Worm (Caenorhabditis elegans) whole organism, L1 larva: ENCODE results near the gene drr-2.

ENCODE experiments used
- C16A3.4 ChIP-seq: fragments of 150-350 bp; optimal IDR thresholded peaks from 2 replicates; lab custom pipeline; 2014; ENCODE audit warnings: missing biosample characterization, missing genetic modification characterization
- Y116A8C.19 ChIP-seq: sonication (generic microtip); optimal IDR thresholded peaks from 2 replicates; lab custom pipeline; 2016; ENCODE audit warnings: missing compliant biosample characterization, missing genetic modification characterization, borderline replicate concordance
- aha-1 ChIP-seq: fragments of 150-350 bp; optimal IDR thresholded peaks from 2 replicates; lab custom pipeline; 2014; ENCODE audit warnings: missing biosample characterization, missing genetic modification characterization
- alr-1 ChIP-seq: fragments of 200-800 bp; sonication (Bioruptor generic); optimal IDR thresholded peaks from 2 replicates; lab custom pipeline; 2018; ENCODE audit warnings: borderline replicate concordance, mild to moderate bottlenecking, missing genetic modification characterization, missing compliant biosample characterization
- ama-1 ChIP-seq: fragments of 150-350 bp; optimal IDR thresholded peaks from 2 replicates; lab custom pipeline; 2014
- blmp-1 ChIP-seq: fragments of 150-350 bp; optimal IDR thresholded peaks from 2 replicates; lab custom pipeline; 2014; ENCODE audit warnings: missing biosample characterization, missing genetic modification characterization
- ceh-63 ChIP-seq: fragments of 200-800 bp; sonication (Bioruptor generic); optimal IDR thresholded peaks from 2 replicates; lab custom pipeline; 2018; ENCODE audit warnings: mild to moderate bottlenecking, missing genetic modification characterization, missing compliant biosample characterization
- ceh-8 ChIP-seq: fragments of 200-800 bp; sonication (Bioruptor generic); optimal IDR thresholded peaks from 2 replicates; lab custom pipeline; 2018; ENCODE audit warnings: mild to moderate bottlenecking, missing genetic modification characterization, moderate library complexity, missing compliant biosample characterization
- ceh-82 ChIP-seq, 3 experiments: fragments of 150-350 bp in 1 of 3; sonication (generic microtip) in 2 of 3; optimal IDR thresholded peaks; 2 replicates each; lab custom pipeline; 2014 to 2017; ENCODE audit warnings: missing biosample characterization in 3 of 3, missing genetic modification characterization in 3 of 3
- efl-3 ChIP-seq: fragments of 200-800 bp; sonication (Bioruptor generic); optimal IDR thresholded peaks from 2 replicates; lab custom pipeline; 2018; ENCODE audit warnings: mild to moderate bottlenecking, missing genetic modification characterization, missing compliant biosample characterization
- elt-2 ChIP-seq: sonication (generic microtip); optimal IDR thresholded peaks from 2 replicates; lab custom pipeline; 2016; ENCODE audit warnings: missing genetic modification characterization, mild to moderate bottlenecking, inconsistent platforms, missing compliant biosample characterization, missing genetic modification reagents
- elt-3 ChIP-seq, 6 experiments: fragments of 150-350 bp in 1 of 6; sonication (generic microtip); optimal IDR thresholded peaks; 2 replicates each; lab custom pipeline; 2017 to 2018; ENCODE audit warnings: missing biosample characterization in 6 of 6, missing genetic modification characterization in 6 of 6, inconsistent platforms in 1 of 6
- ets-5 ChIP-seq: fragments of 200-800 bp; sonication (Bioruptor generic); IDR thresholded peaks from 2 replicates; pipeline ENCODE4 v1.3.6; 2022; ENCODE audit warnings: missing genetic modification characterization, missing compliant biosample characterization
- fkh-8 ChIP-seq: sonication (generic microtip); optimal IDR thresholded peaks from 2 replicates; lab custom pipeline; 2016; ENCODE audit warnings: mild to moderate bottlenecking, missing genetic modification characterization, missing compliant biosample characterization
- grh-1 ChIP-seq: fragments of 200-800 bp; sonication (Bioruptor generic); IDR thresholded peaks from 2 replicates; pipeline ENCODE4 v1.3.6; 2022; ENCODE audit warnings: missing genetic modification reagents, missing genetic modification characterization, missing compliant biosample characterization
- hlh-4 ChIP-seq: sonication (generic microtip); optimal IDR thresholded peaks from 2 replicates; lab custom pipeline; 2016; ENCODE audit warnings: mild to moderate bottlenecking, missing genetic modification characterization, missing compliant biosample characterization
- jun-1 ChIP-seq: fragments of 150-350 bp; optimal IDR thresholded peaks from 2 replicates; lab custom pipeline; 2014; ENCODE audit warnings: missing biosample characterization, missing genetic modification reagents, missing genetic modification characterization
- lin-35 ChIP-seq, 2 experiments: fragments of 150-350 bp; optimal IDR thresholded peaks; 2 replicates each; lab custom pipeline; 2014; ENCODE audit warnings: missing biosample characterization in 2 of 2, missing genetic modification characterization in 2 of 2, missing genetic modification reagents in 2 of 2
- lir-3 ChIP-seq: sonication (generic microtip); optimal IDR thresholded peaks from 2 replicates; lab custom pipeline; 2016; ENCODE audit warnings: mild to moderate bottlenecking, missing genetic modification characterization, moderate library complexity, missing compliant biosample characterization; ENCODE audit not compliant: poor library complexity
- lsy-2 ChIP-seq, 2 experiments: fragments of 150-350 bp; optimal IDR thresholded peaks; 2 replicates each; lab custom pipeline; 2014; ENCODE audit warnings: missing biosample characterization in 2 of 2, missing genetic modification characterization in 2 of 2
- mab-9 ChIP-seq: fragments of 200-800 bp; sonication (Bioruptor generic); IDR thresholded peaks from 2 replicates; pipeline ENCODE4 v1.3.6; 2022; ENCODE audit warnings: missing genetic modification reagents, missing genetic modification characterization, missing compliant biosample characterization
- mdl-1 ChIP-seq, 2 experiments: fragments of 150-350 bp; optimal IDR thresholded peaks; 2 replicates each; lab custom pipeline; 2014 to 2017; ENCODE audit warnings: missing biosample characterization in 2 of 2, missing genetic modification characterization in 2 of 2, inconsistent platforms in 1 of 2
- mef-2 ChIP-seq: fragments of 150-350 bp; optimal IDR thresholded peaks from 2 replicates; lab custom pipeline; 2014; ENCODE audit warnings: missing biosample characterization, missing genetic modification characterization
- mep-1 ChIP-seq: fragments of 150-350 bp; optimal IDR thresholded peaks from 2 replicates; lab custom pipeline; 2014; ENCODE audit warnings: missing biosample characterization, missing genetic modification characterization
- nhr-19 ChIP-seq: fragments of 200-800 bp; sonication (Bioruptor generic); conservative IDR thresholded peaks from 2 replicates; pipeline ENCODE4 v1.3.6; 2022; ENCODE audit warnings: missing genetic modification characterization, missing compliant biosample characterization
- nhr-20 ChIP-seq: sonication (generic microtip); optimal IDR thresholded peaks from 2 replicates; lab custom pipeline; 2016; ENCODE audit warnings: mild to moderate bottlenecking, missing genetic modification characterization, missing compliant biosample characterization
- nhr-28 ChIP-seq: fragments of 150-350 bp; optimal IDR thresholded peaks from 2 replicates; lab custom pipeline; 2014; ENCODE audit warnings: missing biosample characterization, missing genetic modification characterization
- nhr-71 ChIP-seq: sonication (generic microtip); optimal IDR thresholded peaks from 2 replicates; lab custom pipeline; 2016; ENCODE audit warnings: mild to moderate bottlenecking, missing genetic modification characterization, moderate library complexity, missing compliant biosample characterization
- nhr-77 ChIP-seq: fragments of 150-350 bp; optimal IDR thresholded peaks from 2 replicates; lab custom pipeline; 2014; ENCODE audit warnings: missing biosample characterization, missing genetic modification characterization
- nhr-84 ChIP-seq: sonication (generic microtip); optimal IDR thresholded peaks from 2 replicates; lab custom pipeline; 2017; ENCODE audit warnings: missing biosample characterization, missing genetic modification characterization
- pax-3 ChIP-seq: fragments of 200-800 bp; sonication (Bioruptor generic); optimal IDR thresholded peaks from 2 replicates; lab custom pipeline; 2018; ENCODE audit warnings: mild to moderate bottlenecking, missing genetic modification characterization, moderate library complexity, missing compliant biosample characterization
- rnt-1 ChIP-seq: sonication (generic microtip); optimal IDR thresholded peaks from 2 replicates; lab custom pipeline; 2016; ENCODE audit warnings: mild to moderate bottlenecking, missing genetic modification characterization, moderate library complexity, missing compliant biosample characterization
- skn-1 ChIP-seq: fragments of 150-350 bp; optimal IDR thresholded peaks from 2 replicates; lab custom pipeline; 2014; ENCODE audit warnings: missing biosample characterization, missing genetic modification characterization
- snu-23 ChIP-seq: sonication (generic microtip); optimal IDR thresholded peaks from 2 replicates; lab custom pipeline; 2016; ENCODE audit warnings: missing genetic modification characterization, missing compliant biosample characterization
- sox-4 ChIP-seq: sonication (generic microtip); optimal IDR thresholded peaks from 2 replicates; lab custom pipeline; 2016; ENCODE audit warnings: missing genetic modification characterization, missing compliant biosample characterization
- sptf-1 ChIP-seq: fragments of 150-350 bp; optimal IDR thresholded peaks from 2 replicates; lab custom pipeline; 2014; ENCODE audit warnings: missing biosample characterization, missing genetic modification characterization
- sup-37 ChIP-seq: fragments of 200-800 bp; sonication (Bioruptor generic); optimal IDR thresholded peaks from 2 replicates; lab custom pipeline; 2018; ENCODE audit warnings: mild to moderate bottlenecking, missing genetic modification characterization, missing compliant biosample characterization
- swsn-7 ChIP-seq: sonication (generic microtip); optimal IDR thresholded peaks from 2 replicates; lab custom pipeline; 2016; ENCODE audit warnings: missing genetic modification characterization, missing compliant biosample characterization
- unc-30 ChIP-seq: sonication (generic microtip); optimal IDR thresholded peaks from 2 replicates; lab custom pipeline; 2017; ENCODE audit warnings: missing biosample characterization, missing genetic modification characterization
- unc-98 ChIP-seq: fragments of 200-800 bp; sonication (Bioruptor generic); IDR thresholded peaks from 2 replicates; pipeline ENCODE4 v1.3.6; 2022; ENCODE audit warnings: missing genetic modification characterization, missing compliant biosample characterization
- xbp-1 ChIP-seq: sonication (generic microtip); optimal IDR thresholded peaks from 2 replicates; lab custom pipeline; 2016; ENCODE audit warnings: missing genetic modification characterization, missing compliant biosample characterization
- ztf-4 ChIP-seq: fragments of 150-350 bp; optimal IDR thresholded peaks from 2 replicates; lab custom pipeline; 2014; ENCODE audit warnings: missing biosample characterization, missing genetic modification characterization

The drr-2 gene

ce11 chrIII:13622268-13622667, 21.1 kb downstream of the drr-2 start, which contains the start of gene hip-1 (continued):
- TF ChIP-seq fkh-8 (tag; lab: Kevin White, UChicago), result peak; percentile 35
- no peak for TF ChIP-seq efl-3 (GFP tag; lab: Kevin White, UChicago)
- no peak for TF ChIP-seq aha-1 (tag; lab: Kevin White, UChicago)
- TF ChIP-seq swsn-7 (tag; lab: Kevin White, UChicago), result peak; percentile 49
- TF ChIP-seq nhr-77 (tag; lab: Kevin White, UChicago), result no peak
- TF ChIP-seq nhr-20, result peak; percentile 48
- TF ChIP-seq blmp-1 (tag; lab: Kevin White, UChicago), result no peak
- no peak for TF ChIP-seq nhr-84 (tag; lab: Kevin White, UChicago)
- TF ChIP-seq elt-3 (tag; optimal IDR thresholded peaks at IDR 0.05; lab: Kevin White, UChicago), result no peak
- no peak for TF ChIP-seq pax-3 (tag; lab: Kevin White, UChicago)
- peak; percentile 54 for TF ChIP-seq xbp-1 (tag; lab: Kevin White, UChicago)
- TF ChIP-seq lsy-2 (tag; optimal IDR thresholded peaks at IDR 0.05; lab: Kevin White, UChicago), result peak; percentile 58 to 70
- TF ChIP-seq ceh-8 (GFP tag; lab: Kevin White, UChicago), result no peak
- no peak for TF ChIP-seq sup-37 (GFP tag; lab: Kevin White, UChicago)
- TF ChIP-seq unc-98, result no peak
- TF ChIP-seq rnt-1 (tag; lab: Kevin White, UChicago), result peak; percentile 7
- no peak for TF ChIP-seq ama-1 (lab: Kevin White, UChicago)
- TF ChIP-seq elt-2, result no peak
- TF ChIP-seq alr-1 (tag; lab: Kevin White, UChicago), result no peak
- no peak for TF ChIP-seq mef-2 (tag; lab: Kevin White, UChicago)
- TF ChIP-seq skn-1, result peak; percentile 75
- TF ChIP-seq mep-1 (tag; lab: Kevin White, UChicago), result peak; percentile 79
- TF ChIP-seq mdl-1 (tag; optimal IDR thresholded peaks at IDR 0.05; lab: Kevin White, UChicago), result peak in 1 of 2 experiments; percentile 7
- TF ChIP-seq mab-9 (GFP tag; lab: Robert Waterston, UW), result no peak
- no peak for TF ChIP-seq lir-3 (tag; lab: Kevin White, UChicago)
- TF ChIP-seq unc-30 (tag; lab: Kevin White, UChicago), result no peak
- no peak for TF ChIP-seq grh-1 (GFP tag; lab: Robert Waterston, UW)
- TF ChIP-seq C16A3.4 (tag; lab: Kevin White, UChicago), result peak; percentile 34
- TF ChIP-seq nhr-71 (tag; lab: Kevin White, UChicago), result peak; percentile 67
- TF ChIP-seq snu-23 (GFP tag; lab: Kevin White, UChicago), result peak; percentile 78
- TF ChIP-seq jun-1 (tag; lab: Kevin White, UChicago), result no peak
- TF ChIP-seq nhr-28 (tag; lab: Kevin White, UChicago), result no peak
- peak; percentile 18 to 45 (median 29) for TF ChIP-seq ceh-82 (tag; optimal IDR thresholded peaks at IDR 0.05; lab: Kevin White, UChicago)
- no peak for TF ChIP-seq ets-5 (GFP tag; lab: Robert Waterston, UW)
- no peak for TF ChIP-seq sptf-1 (tag; lab: Kevin White, UChicago)
- TF ChIP-seq hlh-4, result no peak
- no peak for TF ChIP-seq Y116A8C.19 (tag; lab: Kevin White, UChicago)
- peak; percentile 43 for TF ChIP-seq nhr-19 (GFP tag; lab: Robert Waterston, UW)
- no peak for TF ChIP-seq sox-4 (tag; lab: Kevin White, UChicago)
- TF ChIP-seq ztf-4 (tag; lab: Kevin White, UChicago), result no peak
- peak; percentile 80 for TF ChIP-seq lin-35 (GFP tag; optimal IDR thresholded peaks at IDR 0.05; lab: Kevin White, UChicago)

- TF ChIP-seq lir-3 (tag; lab: Kevin White, UChicago) (no peak), ceh-63 (GFP tag; lab: Kevin White, UChicago) (peak; percentile 20)
Observed at ce11 chrIII:13621717-13622116, 21.7 kb downstream of the drr-2 start.
